Worm (Caenorhabditis elegans) whole organism, late embryonic: ENCODE data around the gene K07B1.4.

Source experiments
- C38D4.7 ChIP-seq: fragments of 200-800 bp; sonication (Bioruptor generic); optimal IDR thresholded peaks from 2 replicates; lab custom pipeline; 2018; ENCODE audit warnings: mild to moderate bottlenecking, missing genetic modification characterization, moderate library complexity, missing compliant biosample characterization
- ama-1 ChIP-seq: fragments of 150-350 bp; optimal IDR thresholded peaks from 2 replicates; lab custom pipeline; 2014
- ceh-18 ChIP-seq: sonication (generic microtip); optimal IDR thresholded peaks from 2 replicates; lab custom pipeline; 2016; ENCODE audit warnings: missing genetic modification characterization, missing compliant biosample characterization
- ceh-2 ChIP-seq: sonication (generic microtip); optimal IDR thresholded peaks from 2 replicates; lab custom pipeline; 2016; ENCODE audit warnings: missing genotype, missing genetic modification characterization, missing compliant biosample characterization
- ceh-48 ChIP-seq: sonication (generic microtip); optimal IDR thresholded peaks from 2 replicates; lab custom pipeline; 2016; ENCODE audit warnings: missing genetic modification characterization, inconsistent platforms, missing compliant biosample characterization
- ets-4 ChIP-seq: sonication (generic microtip); optimal IDR thresholded peaks from 2 replicates; lab custom pipeline; 2016; ENCODE audit warnings: missing genetic modification characterization, missing compliant biosample characterization
- nfya-1 ChIP-seq: sonication (generic microtip); optimal IDR thresholded peaks from 2 replicates; lab custom pipeline; 2017; ENCODE audit warnings: missing genetic modification characterization, mild to moderate bottlenecking, missing compliant biosample characterization, antibody characterized with exemption, moderate library complexity
- nhr-11 ChIP-seq: fragments of 150-350 bp; optimal IDR thresholded peaks from 2 replicates; lab custom pipeline; 2014; ENCODE audit warnings: missing biosample characterization, missing genetic modification characterization
- npax-4 ChIP-seq: sonication (generic microtip); optimal IDR thresholded peaks from 2 replicates; lab custom pipeline; 2016; ENCODE audit warnings: missing genetic modification characterization, missing compliant biosample characterization
- pha-4 ChIP-seq: fragments of 150-350 bp; optimal IDR thresholded peaks from 2 replicates; lab custom pipeline; 2018; ENCODE audit warnings: missing biosample characterization, missing genetic modification reagents, missing genetic modification characterization
- rnt-1 ChIP-seq: sonication (generic microtip); optimal IDR thresholded peaks from 2 replicates; lab custom pipeline; 2016; ENCODE audit warnings: missing genetic modification characterization, missing compliant biosample characterization
- sox-2 ChIP-seq: fragments of 200-800 bp; sonication (Bioruptor generic); IDR thresholded peaks from 2 replicates; pipeline ENCODE4 v1.3.6; 2022; ENCODE audit warnings: missing genetic modification reagents, missing genetic modification characterization, missing compliant biosample characterization
- zip-5 ChIP-seq: sonication (generic microtip); optimal IDR thresholded peaks from 2 replicates; lab custom pipeline; 2016; ENCODE audit warnings: missing genetic modification characterization, missing compliant biosample characterization

ce11 chrV:9336462-9336861 lies 7.7 kb downstream of the K07B1.4 start, which contains the start of gene coq-6:
- TF ChIP-seq ceh-2 (tag; lab: Kevin White, UChicago) (no peak), npax-4 (no peak), ceh-48 (tag; lab: Kevin White, UChicago) (no peak), zip-5 (tag; lab: Kevin White, UChicago) (no peak), C38D4.7 (GFP tag; lab: Kevin White, UChicago) (no peak), rnt-1 (tag; lab: Kevin White, UChicago) (no peak), nhr-11 (tag; lab: Kevin White, UChicago) (no peak), sox-2 (GFP tag; lab: Robert Waterston, UW) (no peak), pha-4 (tag; lab: Kevin White, UChicago) (no peak), ceh-18 (tag; lab: Kevin White, UChicago) (no peak), ama-1 (no peak), ets-4 (tag; lab: Kevin White, UChicago) (no peak), nfya-1 (no peak)
